Fruit fly (Drosophila melanogaster) whole organism, wandering third instar larva: ENCODE data around the gene f.

Experiments used
- Abd-B ChIP-seq: fragments of >200 bp; optimal IDR thresholded peaks from 2 replicates; lab custom pipeline; 2017; ENCODE audit warnings: missing biosample characterization, missing genetic modification characterization
- CG32264 ChIP-seq: fragments of 200-800 bp; sonication (Bioruptor generic); optimal IDR thresholded peaks from 2 replicates; lab custom pipeline; 2016; ENCODE audit warnings: missing biosample characterization, missing genetic modification characterization
- CG9705 ChIP-seq: fragments of 200-800 bp; sonication (Bioruptor generic); optimal IDR thresholded peaks from 2 replicates; lab custom pipeline; 2018; ENCODE audit warnings: missing biosample characterization, mild to moderate bottlenecking, missing genetic modification characterization
- CrebA ChIP-seq: fragments of 200-800 bp; sonication (Bioruptor generic); optimal IDR thresholded peaks from 2 replicates; lab custom pipeline; 2016; ENCODE audit warnings: missing biosample characterization, mild to moderate bottlenecking, missing genetic modification characterization, borderline replicate concordance
- Dfd ChIP-seq: fragments of >200 bp; optimal IDR thresholded peaks from 2 replicates; lab custom pipeline; 2017; ENCODE audit warnings: missing biosample characterization, missing genetic modification characterization
- Dif ChIP-seq: fragments of 200-275, 200-300 bp; sonication (Bioruptor generic); optimal IDR thresholded peaks from 2 replicates; lab custom pipeline; 2018; ENCODE audit warnings: missing biosample characterization, missing genetic modification characterization; ENCODE audit not compliant: partially characterized antibody
- GATAd ChIP-seq: sonication (Bioruptor generic); optimal IDR thresholded peaks from 2 replicates; lab custom pipeline; 2016; ENCODE audit warnings: missing biosample characterization, missing genetic modification characterization
- HLH106 ChIP-seq: fragments of 200-800 bp; optimal IDR thresholded peaks from 3 replicates; lab custom pipeline; 2019; ENCODE audit warnings: missing biosample characterization, mild to moderate bottlenecking, missing genetic modification characterization, moderate library complexity
- Hnf4 ChIP-seq: fragments of 200-800 bp; sonication (Bioruptor generic); optimal IDR thresholded peaks from 2 replicates; lab custom pipeline; 2016; ENCODE audit warnings: missing biosample characterization, mild to moderate bottlenecking, missing genetic modification characterization
- Hr78 ChIP-seq: fragments of >200 bp; optimal IDR thresholded peaks from 2 replicates; lab custom pipeline; 2017; ENCODE audit warnings: missing biosample characterization, missing genetic modification characterization
- Hr83 ChIP-seq: fragments of 200-300 bp; sonication (Bioruptor generic); optimal IDR thresholded peaks from 2 replicates; lab custom pipeline; 2016; ENCODE audit warnings: missing biosample characterization, mild to moderate bottlenecking, missing genetic modification characterization, moderate library complexity; ENCODE audit not compliant: poor library complexity, severe bottlenecking
- Mio ChIP-seq: sonication (Bioruptor generic); optimal IDR thresholded peaks from 2 replicates; lab custom pipeline; 2016; ENCODE audit warnings: missing biosample characterization, missing genetic modification characterization
- Myc ChIP-seq: fragments of >200 bp; optimal IDR thresholded peaks from 2 replicates; lab custom pipeline; 2017
- N ChIP-seq: fragments of >200 bp; optimal IDR thresholded peaks from 2 replicates; lab custom pipeline; 2018; ENCODE audit warnings: missing biosample characterization, missing external identifiers, missing genetic modification characterization
- OdsH ChIP-seq: fragments of 200-800 bp; sonication (Bioruptor generic); optimal IDR thresholded peaks from 2 replicates; lab custom pipeline; 2016; ENCODE audit warnings: missing biosample characterization, mild to moderate bottlenecking, missing genetic modification characterization
- Rel ChIP-seq, 2 experiments: fragments of 200-800 bp; sonication (Bioruptor generic) in 1 of 2; optimal IDR thresholded peaks; 2 replicates in 1 of 2; 3 replicates in 1 of 2; lab custom pipeline; 2016 to 2019; ENCODE audit warnings: mild to moderate bottlenecking in 2 of 2, missing biosample characterization in 2 of 2, missing genetic modification characterization in 2 of 2, moderate library complexity in 1 of 2
- Sp1 ChIP-seq: fragments of 200-800 bp; sonication (Bioruptor generic); optimal IDR thresholded peaks from 3 replicates; lab custom pipeline; 2019; ENCODE audit warnings: missing biosample characterization, mild to moderate bottlenecking, missing genetic modification characterization, moderate library complexity
- Vsx2 ChIP-seq: fragments of 200-300, 225-300 bp; sonication (Bioruptor generic); optimal IDR thresholded peaks from 2 replicates; lab custom pipeline; 2018; ENCODE audit warnings: missing biosample characterization, missing genetic modification characterization; ENCODE audit not compliant: partially characterized antibody
- br ChIP-seq: fragments of 200-800 bp; sonication (Bioruptor generic); optimal IDR thresholded peaks from 2 replicates; lab custom pipeline; 2016; ENCODE audit warnings: missing biosample characterization, missing genetic modification characterization
- brk ChIP-seq: fragments of 200-800 bp; sonication (Bioruptor generic); optimal IDR thresholded peaks from 2 replicates; lab custom pipeline; 2016; ENCODE audit warnings: missing biosample characterization, mild to moderate bottlenecking, missing genetic modification characterization
- dl ChIP-seq, 2 experiments: fragments of 175-275, 200-275 bp in 1 of 2; fragments of 200-275 bp in 1 of 2; sonication (Bioruptor generic); optimal IDR thresholded peaks; lab custom pipeline; 2018; ENCODE audit warnings: mild to moderate bottlenecking in 2 of 2, missing biosample characterization in 2 of 2, missing genetic modification characterization in 2 of 2, moderate library complexity in 2 of 2; ENCODE audit not compliant: partially characterized antibody in 2 of 2, insufficient read depth in 1 of 2
- dmrt93B ChIP-seq: fragments of 200-800 bp; sonication (Bioruptor generic); optimal IDR thresholded peaks from 2 replicates; lab custom pipeline; 2018; ENCODE audit warnings: missing biosample characterization, mild to moderate bottlenecking, missing genetic modification characterization
- dsf ChIP-seq: sonication (Bioruptor generic); optimal IDR thresholded peaks from 2 replicates; lab custom pipeline; 2016; ENCODE audit warnings: missing biosample characterization, missing genetic modification characterization, borderline replicate concordance
- foxo ChIP-seq, 2 experiments: fragments of 200-800 bp; sonication (Bioruptor generic); optimal IDR thresholded peaks; 2 replicates in 1 of 2; 3 replicates in 1 of 2; lab custom pipeline; 2016 to 2017; ENCODE audit warnings: missing biosample characterization in 2 of 2, missing genetic modification characterization in 2 of 2
- fru ChIP-seq: fragments of 200-800 bp; sonication (Bioruptor generic); optimal IDR thresholded peaks from 3 replicates; lab custom pipeline; 2016; ENCODE audit warnings: missing biosample characterization, mild to moderate bottlenecking, missing genetic modification characterization
- h ChIP-seq: fragments of 200-800 bp; sonication (Bioruptor generic); optimal IDR thresholded peaks from 3 replicates; lab custom pipeline; 2016; ENCODE audit warnings: missing biosample characterization, mild to moderate bottlenecking, missing genetic modification characterization
- jim ChIP-seq: fragments of 175-275, 200-325 bp; sonication (Bioruptor generic); optimal IDR thresholded peaks from 2 replicates; lab custom pipeline; 2016; ENCODE audit warnings: missing biosample characterization, mild to moderate bottlenecking, missing genetic modification characterization
- lola ChIP-seq: fragments of >200 bp; optimal IDR thresholded peaks from 2 replicates; lab custom pipeline; 2017; ENCODE audit warnings: missing biosample characterization, missing genetic modification characterization
- pan ChIP-seq: fragments of >200 bp; optimal IDR thresholded peaks from 2 replicates; lab custom pipeline; 2017
- psq ChIP-seq: fragments of 200-800 bp; sonication (Bioruptor generic); optimal IDR thresholded peaks from 3 replicates; lab custom pipeline; 2017; ENCODE audit warnings: missing biosample characterization, mild to moderate bottlenecking, missing genetic modification characterization, moderate library complexity
- rgr ChIP-seq: fragments of 200-800 bp; sonication (Bioruptor generic); optimal IDR thresholded peaks from 3 replicates; lab custom pipeline; 2016; ENCODE audit warnings: missing biosample characterization, mild to moderate bottlenecking, missing genetic modification characterization
- sv ChIP-seq: fragments of 200-800 bp; sonication (Bioruptor generic); optimal IDR thresholded peaks from 3 replicates; lab custom pipeline; 2016; ENCODE audit warnings: missing biosample characterization, missing genetic modification characterization
- tai ChIP-seq: sonication (Bioruptor generic); optimal IDR thresholded peaks from 2 replicates; lab custom pipeline; 2016; ENCODE audit warnings: missing biosample characterization, missing genetic modification characterization
- usp ChIP-seq: fragments of >200 bp; optimal IDR thresholded peaks from 2 replicates; lab custom pipeline; 2017; ENCODE audit warnings: missing biosample characterization, missing genetic modification characterization
- woc ChIP-seq: sonication (Bioruptor generic); optimal IDR thresholded peaks from 2 replicates; lab custom pipeline; 2016; ENCODE audit warnings: missing biosample characterization, mild to moderate bottlenecking, missing genetic modification characterization

f gene

dm6 chrX:17232642-17233041 lies at the start of gene f:
f (plus strand) TSS chrX:17232942.
- TF ChIP-seq Dfd (GFP tag; lab: Kevin White, UChicago) (no peak), h (GFP tag; lab: Kevin White, UChicago) (no peak), brk (GFP tag; lab: Kevin White, UChicago) (no peak), Dif (GFP tag; lab: Kevin White, UChicago) (no peak), foxo (GFP tag; optimal IDR thresholded peaks at IDR 0.05; lab: Kevin White, UChicago) (no peak), HLH106 (tag; lab: Kevin White, UChicago) (no peak), Vsx2 (GFP tag; lab: Kevin White, UChicago) (no peak), psq (GFP tag; lab: Kevin White, UChicago) (no peak), dsf (GFP tag; lab: Kevin White, UChicago) (no peak), N (no peak), dl (GFP tag; optimal IDR thresholded peaks at IDR 0.05; lab: Kevin White, UChicago; ENCODE audit: insufficient read depth in 1 of 2, partially characterized antibody in 2 of 2) (no peak), Sp1 (no peak), OdsH (GFP tag; lab: Kevin White, UChicago) (no peak), Myc (lab: Kevin White, UChicago) (no peak), jim (GFP tag; lab: Kevin White, UChicago) (no peak), sv (no peak), tai (GFP tag; lab: Kevin White, UChicago) (no peak), woc (GFP tag; lab: Kevin White, UChicago) (no peak), CrebA (GFP tag; lab: Kevin White, UChicago) (no peak), Hr78 (GFP tag; lab: Kevin White, UChicago) (no peak)

dm6 chrX:17183486-17183885 lies 49.3 kb upstream of the f start:
- TF ChIP-seq fru (GFP tag; lab: Kevin White, UChicago) (no peak), Hr83 (peak; percentile 61)

DNA sequence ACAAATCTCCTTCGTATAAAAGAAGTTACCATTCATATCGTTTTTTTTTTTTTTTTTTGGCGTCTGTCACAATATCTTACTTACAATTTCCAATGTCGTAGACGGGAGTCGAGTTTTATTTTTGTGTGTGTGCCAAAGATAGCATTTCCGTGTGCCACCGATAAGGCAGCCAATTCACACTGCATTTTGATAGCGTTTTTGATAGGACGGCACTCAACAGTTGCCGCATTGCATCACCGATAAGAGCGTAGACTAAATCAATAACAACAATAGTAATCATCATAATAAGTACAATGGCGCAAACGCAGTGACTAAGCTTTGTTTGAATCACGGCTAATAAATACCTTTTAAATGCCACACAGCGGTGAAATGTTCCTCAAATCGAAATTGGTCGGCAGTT lies 46.3 kb upstream of the f start:
- TF ChIP-seq CG32264 (GFP tag; lab: Kevin White, UChicago) (no peak), dmrt93B (GFP tag; lab: Kevin White, UChicago) (no peak), sv (no peak), N (no peak), woc (GFP tag; lab: Kevin White, UChicago) (no peak), Hnf4 (GFP tag; lab: Kevin White, UChicago) (no peak), CrebA (GFP tag; lab: Kevin White, UChicago) (no peak), Rel (GFP tag; optimal IDR thresholded peaks at IDR 0.05; lab: Kevin White, UChicago) (no peak), Rel (tag; optimal IDR thresholded peaks at IDR 0.05; lab: Kevin White, UChicago) (no peak), Mio (GFP tag; lab: Kevin White, UChicago) (no peak), dsf (GFP tag; lab: Kevin White, UChicago) (no peak), fru (GFP tag; lab: Kevin White, UChicago) (no peak), foxo (GFP tag; optimal IDR thresholded peaks at IDR 0.05; lab: Kevin White, UChicago) (no peak), Hr83 (no peak), Dfd (GFP tag; lab: Kevin White, UChicago) (no peak), pan (no peak), brk (GFP tag; lab: Kevin White, UChicago) (no peak), OdsH (GFP tag; lab: Kevin White, UChicago) (no peak), Vsx2 (GFP tag; lab: Kevin White, UChicago) (no peak), rgr (GFP tag; lab: Kevin White, UChicago) (no peak), Myc (lab: Kevin White, UChicago) (no peak)

DNA sequence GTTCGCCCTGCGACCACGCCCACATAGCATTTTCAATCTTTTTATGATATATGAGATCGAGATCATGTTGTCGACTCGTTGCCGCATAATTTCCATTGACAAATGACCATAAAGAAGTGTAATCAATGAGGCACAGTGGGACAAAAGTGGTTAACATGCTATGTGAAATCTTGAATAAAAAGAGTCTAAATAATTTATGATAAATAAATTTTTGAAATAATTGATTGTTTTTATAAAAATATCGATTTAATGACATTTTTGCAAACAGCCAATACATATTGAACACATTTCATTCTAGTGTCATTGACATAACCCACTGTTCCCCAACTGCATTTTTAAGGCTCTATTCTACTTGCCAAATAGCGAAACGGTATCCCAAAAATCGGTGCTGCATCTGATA lies 45.2 kb upstream of the f start:
- TF ChIP-seq CG9705 (no peak), dl (GFP tag; optimal IDR thresholded peaks at IDR 0.05; lab: Kevin White, UChicago; ENCODE audit: insufficient read depth in 1 of 2, partially characterized antibody in 2 of 2) (no peak), Dif (GFP tag; lab: Kevin White, UChicago) (no peak), Myc (lab: Kevin White, UChicago) (no peak), HLH106 (tag; lab: Kevin White, UChicago) (no peak), pan (no peak), GATAd (GFP tag; lab: Kevin White, UChicago) (no peak), psq (GFP tag; lab: Kevin White, UChicago) (peak; percentile 36), rgr (GFP tag; lab: Kevin White, UChicago) (peak; percentile 32), foxo (GFP tag; optimal IDR thresholded peaks at IDR 0.05; lab: Kevin White, UChicago) (no peak), CrebA (GFP tag; lab: Kevin White, UChicago) (no peak), Rel (GFP tag; optimal IDR thresholded peaks at IDR 0.05; lab: Kevin White, UChicago) (no peak), Rel (tag; optimal IDR thresholded peaks at IDR 0.05; lab: Kevin White, UChicago) (no peak), Hnf4 (GFP tag; lab: Kevin White, UChicago) (no peak), sv (no peak), Vsx2 (GFP tag; lab: Kevin White, UChicago) (no peak), Dfd (GFP tag; lab: Kevin White, UChicago) (no peak), lola (no peak), br (GFP tag; lab: Kevin White, UChicago) (no peak), Hr78 (GFP tag; lab: Kevin White, UChicago) (no peak), Mio (GFP tag; lab: Kevin White, UChicago) (no peak), h (GFP tag; lab: Kevin White, UChicago) (peak; percentile 16), Sp1 (no peak), OdsH (GFP tag; lab: Kevin White, UChicago) (peak; percentile 20), usp (no peak), jim (GFP tag; lab: Kevin White, UChicago) (no peak), fru (GFP tag; lab: Kevin White, UChicago) (no peak), Abd-B (GFP tag; lab: Kevin White, UChicago) (no peak), dsf (GFP tag; lab: Kevin White, UChicago) (no peak), woc (GFP tag; lab: Kevin White, UChicago) (no peak)
- TF ChIP-seq, all 38 proteins: peak for 4
